Fruit fly (Drosophila melanogaster): ENCODE results near the gene tal-3A.

The tal-3A gene

dm6 chr3R:13817480-13818305, 4.8 kb downstream of the tal-3A start (continued):
- TF ChIP-seq CG15336 (GFP tag; IDR thresholded peaks at IDR 0.05): peak; percentile 68
- peak in 1 of 2 experiments; percentile 41 for TF ChIP-seq salr (GFP tag; optimal IDR thresholded peaks at IDR 0.05)
- TF ChIP-seq CG6163 (GFP tag; IDR thresholded peaks at IDR 0.05): peak; percentile 7; the same call in 1 of the 3 replicates
- TF ChIP-seq ss (GFP tag; optimal IDR thresholded peaks at IDR 0.05): no peak
- TF ChIP-seq topi (GFP tag; optimal IDR thresholded peaks at IDR 0.05): no peak
- peak; percentile 63 for TF ChIP-seq svp (GFP tag)
- TF ChIP-seq CG8319 (GFP tag; optimal IDR thresholded peaks at IDR 0.05): no peak
- no peak for TF ChIP-seq Ets96B (tag; optimal IDR thresholded peaks at IDR 0.05)
- peak; percentile 2 for TF ChIP-seq achi (GFP tag; optimal IDR thresholded peaks at IDR 0.05)
- TF ChIP-seq CG4318 (GFP tag; optimal IDR thresholded peaks at IDR 0.05): peak; percentile 78
- no peak for TF ChIP-seq Eip75B (GFP tag; optimal IDR thresholded peaks at IDR 0.05)
- no peak for TF ChIP-seq CG16779 (tag; optimal IDR thresholded peaks at IDR 0.05)
- peak; percentile 76 for TF ChIP-seq dac (GFP tag; optimal IDR thresholded peaks at IDR 0.05)
- peak; percentile 83 for TF ChIP-seq CG8119 (GFP tag; IDR thresholded peaks at IDR 0.05)

dm6 chr3R:13819037-13819436, 6.1 kb downstream of the tal-3A start:
- TF ChIP-seq fkh (GFP tag; optimal IDR thresholded peaks at IDR 0.05) (peak; percentile 78), OdsH (GFP tag; optimal IDR thresholded peaks at IDR 0.05) (no peak), CG8119 (GFP tag; IDR thresholded peaks at IDR 0.05) (0 out of 3 replicates have a peak, but pooled peaks have one; percentile 12), cyc (GFP tag; optimal IDR thresholded peaks at IDR 0.05) (no peak), Sox102F (GFP tag; optimal IDR thresholded peaks at IDR 0.05) (no peak), Hr38 (GFP tag; optimal IDR thresholded peaks at IDR 0.05) (no peak)

dm6 chr3R:13820483-13820882, 7.6 kb downstream of the tal-3A start:
- peak; percentile 83 for TF ChIP-seq fkh (GFP tag; optimal IDR thresholded peaks at IDR 0.05)
- no peak for TF ChIP-seq Ets96B (tag; optimal IDR thresholded peaks at IDR 0.05)
- TF ChIP-seq Ets21C (GFP tag; optimal IDR thresholded peaks at IDR 0.05): no peak

- TF ChIP-seq Lpt (GFP tag; optimal IDR thresholded peaks at IDR 0.05) (no peak), net (GFP tag; optimal IDR thresholded peaks at IDR 0.05) (peak; percentile 6), CG31627 (GFP tag; optimal IDR thresholded peaks at IDR 0.05) (peak; percentile 48), svp (GFP tag) (peak; percentile 79), CG7368 (GFP tag; optimal IDR thresholded peaks at IDR 0.05) (no peak), CG1621 (tag; optimal IDR thresholded peaks at IDR 0.05) (no peak), vri (GFP tag; optimal IDR thresholded peaks at IDR 0.05) (no peak), Hr4 (GFP tag; optimal IDR thresholded peaks at IDR 0.05) (peak; percentile 55), CG3032 (tag; optimal IDR thresholded peaks at IDR 0.05) (no peak), dac (GFP tag; optimal IDR thresholded peaks at IDR 0.05) (no peak), CG16779 (tag; optimal IDR thresholded peaks at IDR 0.05) (no peak), CG3919 (GFP tag; optimal IDR thresholded peaks at IDR 0.05) (no peak), salr (GFP tag; optimal IDR thresholded peaks at IDR 0.05) (peak in 1 of 2 experiments; percentile 3), Sox14 (GFP tag; optimal IDR thresholded peaks at IDR 0.05) (no peak), eg (GFP tag; IDR thresholded peaks at IDR 0.05) (no peak), Eip93F (GFP tag; optimal IDR thresholded peaks at IDR 0.05) (no peak), fkh (GFP tag; optimal IDR thresholded peaks at IDR 0.05) (no peak), lz (GFP tag; optimal IDR thresholded peaks at IDR 0.05) (no peak), Met (GFP tag; optimal IDR thresholded peaks at IDR 0.05) (peak; percentile 54), Hr38 (GFP tag; optimal IDR thresholded peaks at IDR 0.05) (no peak), CG8319 (GFP tag; optimal IDR thresholded peaks at IDR 0.05) (no peak), achi (GFP tag; optimal IDR thresholded peaks at IDR 0.05) (peak; percentile 12), Blimp-1 (GFP tag; optimal IDR thresholded peaks at IDR 0.05) (no peak), Ets21C (GFP tag; optimal IDR thresholded peaks at IDR 0.05) (no peak), CG11902 (GFP tag; optimal IDR thresholded peaks at IDR 0.05) (no peak), Smox (GFP tag; optimal IDR thresholded peaks at IDR 0.05) (peak; percentile 40), CG15336 (GFP tag; IDR thresholded peaks at IDR 0.05) (peak; percentile 45; the same call in 1 of the 2 replicates), dsx (GFP tag; optimal IDR thresholded peaks at IDR 0.05; ENCODE audit: poor library complexity, severe bottlenecking) (no peak), CG6163 (GFP tag; IDR thresholded peaks at IDR 0.05) (0 out of 3 replicates have a peak, but pooled peaks have one; percentile 17), Eip75B (GFP tag; optimal IDR thresholded peaks at IDR 0.05) (no peak), Sox15 (GFP tag; optimal IDR thresholded peaks at IDR 0.05) (no peak), CG6792 (GFP tag; optimal IDR thresholded peaks at IDR 0.05) (no peak), CG6808 (GFP tag; optimal IDR thresholded peaks at IDR 0.05) (no peak)
These were observed 9.8 kb downstream of the tal-3A start for dm6 chr3R:13822602-13823220.
